Worm (Caenorhabditis elegans) whole organism, midembryonic: ENCODE data around the gene agl-1.

ENCODE experiments used
- flt-1 ChIP-seq: fragments of 200-800 bp; sonication (Bioruptor generic); IDR thresholded peaks from 2 replicates; pipeline ENCODE4 v1.3.6; 2022; ENCODE audit warnings: missing genetic modification characterization, missing compliant biosample characterization
- tab-1 ChIP-seq: fragments of 200-800 bp; sonication (Bioruptor generic); IDR thresholded peaks from 2 replicates; pipeline ENCODE4 v1.3.6; 2022; ENCODE audit warnings: missing genetic modification characterization, missing compliant biosample characterization

DNA sequence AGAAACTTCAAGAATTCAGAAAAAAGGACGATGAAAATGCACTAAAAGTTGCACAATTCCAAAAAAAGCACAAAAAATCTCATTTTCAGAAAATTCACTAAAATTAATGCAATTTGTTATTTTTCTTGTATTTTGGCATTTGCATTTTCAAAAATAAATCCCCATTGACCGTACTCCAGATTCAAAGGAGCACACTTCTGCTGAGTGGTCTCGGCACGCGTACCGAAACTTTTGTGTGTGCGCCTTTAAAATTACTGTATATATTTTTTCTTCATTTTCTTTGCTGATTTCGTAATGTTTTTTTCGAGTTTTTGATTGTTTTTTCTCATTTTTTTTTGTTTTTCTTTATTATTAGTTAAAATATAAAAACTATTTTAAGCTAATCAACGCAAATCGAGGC, 45.7 kb downstream of the agl-1 start:
- TF ChIP-seq flt-1 (GFP tag; lab: Robert Waterston, UW) (no peak), tab-1 (GFP tag; lab: Robert Waterston, UW) (no peak)
